Fruit fly (Drosophila melanogaster): ENCODE data around the gene CG5167.

Gene CG5167

DNA sequence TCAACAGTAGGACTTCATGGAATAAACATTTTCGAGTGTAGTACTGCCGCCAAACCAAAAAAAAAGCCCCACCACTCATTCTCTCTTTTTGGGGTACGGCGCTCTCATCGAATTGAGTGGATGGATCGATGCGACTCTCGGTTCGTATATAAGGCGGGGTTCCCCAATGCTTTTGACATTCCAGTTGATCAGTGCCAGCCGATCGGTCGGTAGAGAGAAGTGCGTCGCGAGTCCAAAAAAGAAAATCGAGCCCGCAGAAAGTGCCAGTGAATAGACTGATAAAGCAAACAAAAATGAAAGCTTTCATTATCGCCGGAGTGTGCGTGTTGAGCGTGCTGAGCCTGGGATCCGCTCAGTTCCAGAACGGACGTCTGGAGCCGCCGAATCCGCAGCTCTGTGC is 46.5 kb upstream of the CG5167 start, which contains the start of gene CG4115 (continued):
- TF ChIP-seq CG7357 (GFP tag; IDR thresholded peaks at IDR 0.05) (no peak), sqz (GFP tag; optimal IDR thresholded peaks at IDR 0.05) (peak; percentile 40), Mes4 (GFP tag; optimal IDR thresholded peaks at IDR 0.05) (no peak), Bgb (GFP tag; IDR thresholded peaks at IDR 0.05; ENCODE audit: partially characterized antibody) (no peak), bcd (GFP tag; optimal IDR thresholded peaks at IDR 0.05) (no peak), nau (GFP tag; optimal IDR thresholded peaks at IDR 0.05) (no peak), corto (GFP tag; optimal IDR thresholded peaks at IDR 0.05) (no peak), B-H1 (GFP tag; IDR thresholded peaks at IDR 0.05) (no peak), ind (GFP tag; optimal IDR thresholded peaks at IDR 0.05) (no peak), nerfin-2 (GFP tag; IDR thresholded peaks at IDR 0.05; ENCODE audit: partially characterized antibody) (no peak), CG17361 (GFP tag; IDR thresholded peaks at IDR 0.05) (no peak), Dek (tag; optimal IDR thresholded peaks at IDR 0.05) (no peak), ttk (GFP tag; IDR thresholded peaks at IDR 0.05) (no peak), CG13287 (GFP tag; IDR thresholded peaks at IDR 0.05; ENCODE audit: partially characterized antibody) (peak; percentile 24; the same call in 1 of the 2 replicates), stc (GFP tag; IDR thresholded peaks at IDR 0.05) (0 out of 2 replicates have a peak, but pooled peaks have one; percentile 10), Doc2 (GFP tag; IDR thresholded peaks at IDR 0.05) (no peak), p53 (GFP tag; optimal IDR thresholded peaks at IDR 0.05) (no peak), CG15696 (tag; optimal IDR thresholded peaks at IDR 0.05) (no peak), cg (GFP tag; optimal IDR thresholded peaks at IDR 0.05) (no peak), CG12769 (tag; optimal IDR thresholded peaks at IDR 0.05) (peak; percentile 13), ac (GFP tag; optimal IDR thresholded peaks at IDR 0.05) (no peak), Deaf1 (tag; optimal IDR thresholded peaks at IDR 0.05) (no peak), Med (GFP tag) (peak; percentile 66), CG5245 (GFP tag; optimal IDR thresholded peaks at IDR 0.05) (no peak), vvl (GFP tag; IDR thresholded peaks at IDR 0.05) (no peak), CG8388 (GFP tag; optimal IDR thresholded peaks at IDR 0.05) (no peak), Optix (GFP tag; IDR thresholded peaks at IDR 0.05) (no peak), pnt (GFP tag; optimal IDR thresholded peaks at IDR 0.05) (no peak), onecut (GFP tag; IDR thresholded peaks at IDR 0.05) (peak; percentile 67), gce (GFP tag; IDR thresholded peaks at IDR 0.05) (0 out of 3 replicates have a peak, but pooled peaks have one; percentile 15), NfI (GFP tag; optimal IDR thresholded peaks at IDR 0.05) (no peak), pb (GFP tag; optimal IDR thresholded peaks at IDR 0.05) (no peak)

DNA sequence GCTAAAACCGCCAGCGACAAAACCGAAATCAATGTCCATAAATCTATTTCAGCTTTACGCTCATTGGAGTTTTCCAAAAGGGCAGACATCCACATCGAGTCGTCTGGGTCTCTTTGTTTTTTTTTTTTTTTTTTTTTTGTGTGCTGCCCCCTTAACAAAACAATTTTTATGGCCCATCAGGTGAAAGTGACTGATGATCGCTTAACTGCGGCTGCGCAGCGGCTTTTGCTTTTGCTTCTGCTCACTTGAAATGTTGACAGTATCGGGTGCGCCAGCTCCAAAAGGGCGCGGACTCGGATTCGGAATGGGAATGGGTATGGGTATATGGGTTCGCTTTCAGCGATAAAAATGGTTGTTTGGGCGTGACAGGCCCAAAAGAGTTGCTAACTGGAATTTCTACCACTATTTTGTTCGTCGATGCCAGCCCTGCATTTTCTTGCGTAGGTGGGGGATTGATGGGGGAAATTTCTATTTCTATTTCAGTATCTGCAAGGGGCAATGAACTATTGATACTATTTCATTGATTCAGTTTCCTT is 44.3 kb upstream of the CG5167 start:
- TF ChIP-seq row (GFP tag; IDR thresholded peaks at IDR 0.05): no peak
- no peak for TF ChIP-seq ase (GFP tag; IDR thresholded peaks at IDR 0.05)
- no peak for TF ChIP-seq TFAM (GFP tag; optimal IDR thresholded peaks at IDR 0.05)
- no peak for TF ChIP-seq Sox100B (GFP tag; optimal IDR thresholded peaks at IDR 0.05)
- no peak for TF ChIP-seq Mes4 (GFP tag; optimal IDR thresholded peaks at IDR 0.05)
- TF ChIP-seq CG3407 (GFP tag; optimal IDR thresholded peaks at IDR 0.05): no peak
- no peak for TF ChIP-seq CG11695 (GFP tag; IDR thresholded peaks at IDR 0.05)
- TF ChIP-seq kni (GFP tag; optimal IDR thresholded peaks at IDR 0.05): peak; percentile 92
- TF ChIP-seq CG2120 (GFP tag; optimal IDR thresholded peaks at IDR 0.05): no peak
- no peak for TF ChIP-seq sim (GFP tag; IDR thresholded peaks at IDR 0.05)
- peak; percentile 18 for TF ChIP-seq sd (tag; optimal IDR thresholded peaks at IDR 0.05)
- 0 out of 2 replicates have a peak, but pooled peaks have one; percentile 21 for TF ChIP-seq Awh (GFP tag; IDR thresholded peaks at IDR 0.05)
- no peak for TF ChIP-seq H2.0 (GFP tag; IDR thresholded peaks at IDR 0.05)
- no peak for TF ChIP-seq CG11456 (GFP tag; IDR thresholded peaks at IDR 0.05)
- TF ChIP-seq Deaf1 (tag; optimal IDR thresholded peaks at IDR 0.05): no peak
- TF ChIP-seq Blimp-1 (GFP tag; optimal IDR thresholded peaks at IDR 0.05): peak; percentile 97
- TF ChIP-seq Atf-2 (GFP tag; optimal IDR thresholded peaks at IDR 0.05): no peak
- TF ChIP-seq CG11560 (tag; IDR thresholded peaks at IDR 0.05): no peak
- no peak for TF ChIP-seq C15 (GFP tag; IDR thresholded peaks at IDR 0.05)
- TF ChIP-seq vvl (GFP tag; IDR thresholded peaks at IDR 0.05): no peak
- TF ChIP-seq abd-A (tag; optimal IDR thresholded peaks at IDR 0.05): peak; percentile 33
- no peak for TF ChIP-seq CG9932 (GFP tag; IDR thresholded peaks at IDR 0.05)
- no peak for TF ChIP-seq CG6175 (GFP tag; IDR thresholded peaks at IDR 0.05)

Data from whole organism, embryonic.